Fruit fly (Drosophila melanogaster): ENCODE results near the gene CG31106.

CG31106 gene

dm6 chr3R:25265589-25266201 is 49.6 kb downstream of the CG31106 start, which contains the start of the genes GlnRS and RIOK2 (continued):
- TF ChIP-seq lab (GFP tag; optimal IDR thresholded peaks at IDR 0.05) = no peak
- TF ChIP-seq CG3995 (GFP tag; optimal IDR thresholded peaks at IDR 0.05) = peak; percentile 50
- TF ChIP-seq sug (tag; optimal IDR thresholded peaks at IDR 0.05) = peak; percentile 56
- TF ChIP-seq CG6813 (GFP tag; optimal IDR thresholded peaks at IDR 0.05) = no peak
- TF ChIP-seq CG7271 (tag; optimal IDR thresholded peaks at IDR 0.05) = peak; percentile 39
- peak; percentile 32 for TF ChIP-seq p53 (GFP tag; optimal IDR thresholded peaks at IDR 0.05)
- no peak for TF ChIP-seq CG13894 (tag; optimal IDR thresholded peaks at IDR 0.05)
- TF ChIP-seq Stat92E (GFP tag; optimal IDR thresholded peaks at IDR 0.05) = peak in 1 of 3 experiments; percentile 12
- TF ChIP-seq CG17186 (GFP tag; optimal IDR thresholded peaks at IDR 0.05) = peak; percentile 77
- TF ChIP-seq chinmo (GFP tag; IDR thresholded peaks at IDR 0.05; ENCODE audit: partially characterized antibody) = peak; percentile 100
- peak; percentile 85 for TF ChIP-seq CG2116 (GFP tag; optimal IDR thresholded peaks at IDR 0.05)
- peak; percentile 67 for TF ChIP-seq Sry-β (GFP tag; optimal IDR thresholded peaks at IDR 0.05)
- TF ChIP-seq CG34422 (GFP tag; IDR thresholded peaks at IDR 0.05) = peak; percentile 85; the same call in 2 of the 3 replicates
- no peak for TF ChIP-seq zfh1 (GFP tag; IDR thresholded peaks at IDR 0.05)
- TF ChIP-seq peb (GFP tag; IDR thresholded peaks at IDR 0.05) = no peak
- TF ChIP-seq Rfx (GFP tag; IDR thresholded peaks at IDR 0.05) = peak; percentile 52
- no peak for TF ChIP-seq org-1 (GFP tag; optimal IDR thresholded peaks at IDR 0.05)
- peak; percentile 97 for TF ChIP-seq unc-4 (GFP tag; IDR thresholded peaks at IDR 0.05; ENCODE audit: partially characterized antibody)
- no peak for TF ChIP-seq CG10654 (GFP tag; optimal IDR thresholded peaks at IDR 0.05)
- no peak for TF ChIP-seq gce (GFP tag; IDR thresholded peaks at IDR 0.05)
- no peak for TF ChIP-seq CG33557 (GFP tag; optimal IDR thresholded peaks at IDR 0.05)
- TF ChIP-seq trh (GFP tag; optimal IDR thresholded peaks at IDR 0.05) = no peak
- TF ChIP-seq CTCF (GFP tag; optimal IDR thresholded peaks at IDR 0.05) = peak; percentile 10
- TF ChIP-seq CG7839 (tag; optimal IDR thresholded peaks at IDR 0.05) = no peak
- TF ChIP-seq YL-1 (GFP tag; optimal IDR thresholded peaks at IDR 0.05) = peak; percentile 98
- no peak for TF ChIP-seq otp (GFP tag; IDR thresholded peaks at IDR 0.05)
- TF ChIP-seq gro (GFP tag; optimal IDR thresholded peaks at IDR 0.05) = peak; percentile 54
- TF ChIP-seq CG7928 (GFP tag; optimal IDR thresholded peaks at IDR 0.05) = no peak
- TF ChIP-seq zen (tag; optimal IDR thresholded peaks at IDR 0.05) = peak; percentile 41
- TF ChIP-seq az2 (GFP tag; optimal IDR thresholded peaks at IDR 0.05) = no peak
- TF ChIP-seq CG15601 (tag; optimal IDR thresholded peaks at IDR 0.05) = no peak
- no peak for TF ChIP-seq CG11247 (GFP tag; IDR thresholded peaks at IDR 0.05)
- TF ChIP-seq CG32532 (GFP tag; IDR thresholded peaks at IDR 0.05) = no peak
- peak; percentile 64 for TF ChIP-seq CHES-1-like (GFP tag; optimal IDR thresholded peaks at IDR 0.05)
- no peak for TF ChIP-seq Nf-YB (GFP tag; optimal IDR thresholded peaks at IDR 0.05)
- TF ChIP-seq CG10431 (GFP tag; optimal IDR thresholded peaks at IDR 0.05) = no peak
- TF ChIP-seq tup (GFP tag; optimal IDR thresholded peaks at IDR 0.05) = no peak
- TF ChIP-seq schlank (tag; optimal IDR thresholded peaks at IDR 0.05) = no peak
- TF ChIP-seq jumu (GFP tag; optimal IDR thresholded peaks at IDR 0.05) = no peak
- TF ChIP-seq Doc3 (GFP tag; IDR thresholded peaks at IDR 0.05; ENCODE audit: partially characterized antibody) = peak; percentile 92
- TF ChIP-seq her (GFP tag; optimal IDR thresholded peaks at IDR 0.05) = no peak
- TF ChIP-seq tx (GFP tag; optimal IDR thresholded peaks at IDR 0.05) = no peak
- no peak for TF ChIP-seq Kr (GFP tag; optimal IDR thresholded peaks at IDR 0.05)
- TF ChIP-seq CG12744 (GFP tag; optimal IDR thresholded peaks at IDR 0.05) = no peak
- TF ChIP-seq CG3726 (GFP tag; IDR thresholded peaks at IDR 0.05) = no peak
- TF ChIP-seq unpg (GFP tag; optimal IDR thresholded peaks at IDR 0.05) = no peak
- no peak for TF ChIP-seq Mrtf (GFP tag; IDR thresholded peaks at IDR 0.05)
- TF ChIP-seq CG2199 (GFP tag; IDR thresholded peaks at IDR 0.05) = no peak
- no peak for TF ChIP-seq CG13296 (GFP tag; optimal IDR thresholded peaks at IDR 0.05)
- TF ChIP-seq CG8388 (GFP tag; optimal IDR thresholded peaks at IDR 0.05) = no peak
- TF ChIP-seq CG12942 (GFP tag; optimal IDR thresholded peaks at IDR 0.05) = no peak

All from whole organism, embryonic.